Worm (Caenorhabditis elegans) whole organism, young adult: ENCODE measurements around the gene F40A3.1.

Experiments used
- B0019.2 ChIP-seq: fragments of 200-800 bp; sonication (Bioruptor generic); conservative IDR thresholded peaks from 2 replicates; pipeline ENCODE4 v1.3.6; 2022; ENCODE audit warnings: missing genetic modification reagents, missing genetic modification characterization, missing compliant biosample characterization
- C06A6.2 ChIP-seq: fragments of 200-800 bp; sonication (Bioruptor generic); conservative IDR thresholded peaks from 2 replicates; pipeline ENCODE4 v1.3.6; 2022; ENCODE audit warnings: missing genetic modification characterization, missing compliant biosample characterization
- C17E4.6 ChIP-seq: fragments of 200-800 bp; sonication (Bioruptor generic); IDR thresholded peaks from 2 replicates; pipeline ENCODE4 v1.3.6; 2022; ENCODE audit warnings: missing genetic modification reagents, missing genetic modification characterization, missing compliant biosample characterization
- D2030.7 ChIP-seq: fragments of 200-800 bp; sonication (Bioruptor generic); IDR thresholded peaks from 2 replicates; pipeline ENCODE4 v1.3.6; 2022; ENCODE audit warnings: missing genetic modification reagents, missing genetic modification characterization, missing compliant biosample characterization
- F23B12.7 ChIP-seq: sonication (generic microtip); optimal IDR thresholded peaks from 2 replicates; lab custom pipeline; 2017; ENCODE audit warnings: missing genetic modification characterization, mild to moderate bottlenecking, missing compliant biosample characterization, antibody characterized with exemption, moderate library complexity; ENCODE audit not compliant: insufficient read depth
- F33H1.4 ChIP-seq: fragments of 200-800 bp; sonication (Bioruptor generic); IDR thresholded peaks from 2 replicates; pipeline ENCODE4 v1.3.6; 2022; ENCODE audit warnings: missing genetic modification reagents, missing genetic modification characterization, missing compliant biosample characterization
- T07F8.4 ChIP-seq: sonication (generic microtip); optimal IDR thresholded peaks from 2 replicates; lab custom pipeline; 2016; ENCODE audit warnings: mild to moderate bottlenecking, missing genetic modification characterization, moderate library complexity, missing compliant biosample characterization
- Y53F4B.3 ChIP-seq: fragments of 200-800 bp; sonication (Bioruptor generic); IDR thresholded peaks from 2 replicates; pipeline ENCODE4 v1.3.6; 2022; ENCODE audit warnings: missing genetic modification reagents, missing genetic modification characterization, missing compliant biosample characterization
- Y56A3A.18 ChIP-seq: fragments of 200-800 bp; sonication (Bioruptor generic); IDR thresholded peaks from 2 replicates; pipeline ENCODE4 v1.3.6; 2022; ENCODE audit warnings: missing genetic modification reagents, missing genetic modification characterization, missing compliant biosample characterization
- akir-1 ChIP-seq: fragments of 200-800 bp; sonication (Bioruptor generic); optimal IDR thresholded peaks from 2 replicates; lab custom pipeline; 2018; ENCODE audit warnings: mild to moderate bottlenecking, missing genetic modification characterization, moderate library complexity, missing compliant biosample characterization
- ama-1 ChIP-seq, 3 experiments: fragments of 150-350 bp in 1 of 3; sonication (generic microtip) in 2 of 3; optimal IDR thresholded peaks; 2 replicates each; lab custom pipeline; 2014 to 2018; ENCODE audit warnings: missing biosample characterization in 2 of 3, missing genetic modification characterization in 2 of 3, missing genetic modification reagents in 2 of 3
- aptf-3 ChIP-seq: fragments of 200-800 bp; sonication (Bioruptor generic); IDR thresholded peaks from 2 replicates; pipeline ENCODE4 v1.3.6; 2022; ENCODE audit warnings: missing genetic modification characterization, missing compliant biosample characterization
- bed-1 ChIP-seq: fragments of 200-800 bp; sonication (Bioruptor generic); IDR thresholded peaks from 2 replicates; pipeline ENCODE4 v1.3.6; 2022; ENCODE audit warnings: missing genetic modification reagents, missing genetic modification characterization, missing compliant biosample characterization
- ceh-27 ChIP-seq: fragments of 200-800 bp; sonication (Bioruptor generic); optimal IDR thresholded peaks from 2 replicates; lab custom pipeline; 2018; ENCODE audit warnings: mild to moderate bottlenecking, missing genetic modification characterization, moderate library complexity, missing compliant biosample characterization
- ceh-79 ChIP-seq: sonication (generic microtip); optimal IDR thresholded peaks from 2 replicates; lab custom pipeline; 2017; ENCODE audit warnings: mild to moderate bottlenecking, missing genetic modification characterization, missing compliant biosample characterization
- egl-18 ChIP-seq: fragments of 200-800 bp; sonication (Bioruptor generic); IDR thresholded peaks from 2 replicates; pipeline ENCODE4 v1.3.6; 2022; ENCODE audit warnings: missing genetic modification reagents, missing genetic modification characterization, missing compliant biosample characterization
- egl-44 ChIP-seq: fragments of 200-800 bp; sonication (Bioruptor generic); IDR thresholded peaks from 2 replicates; pipeline ENCODE4 v1.3.6; 2022; ENCODE audit warnings: missing genetic modification reagents, missing genetic modification characterization, missing compliant biosample characterization
- ets-4 ChIP-seq: fragments of 200-800 bp; sonication (Bioruptor generic); optimal IDR thresholded peaks from 2 replicates; lab custom pipeline; 2018; ENCODE audit warnings: mild to moderate bottlenecking, missing genetic modification characterization, missing compliant biosample characterization
- him-1 ChIP-seq: sonication (generic microtip); optimal IDR thresholded peaks from 2 replicates; lab custom pipeline; 2016; ENCODE audit warnings: missing genotype, missing genetic modification reagents, missing genetic modification characterization, missing compliant biosample characterization
- hmg-1.2 ChIP-seq: fragments of 200-800 bp; sonication (Bioruptor generic); IDR thresholded peaks from 2 replicates; pipeline ENCODE4 v1.3.6; 2022; ENCODE audit warnings: missing genetic modification reagents, missing genetic modification characterization, missing compliant biosample characterization
- hmg-20 ChIP-seq: fragments of 200-800 bp; sonication (Bioruptor generic); IDR thresholded peaks from 2 replicates; pipeline ENCODE4 v1.3.6; 2022; ENCODE audit warnings: missing genetic modification reagents, missing genetic modification characterization, missing compliant biosample characterization
- hrde-1 ChIP-seq: sonication (generic microtip); optimal IDR thresholded peaks from 2 replicates; lab custom pipeline; 2016; ENCODE audit warnings: missing genetic modification characterization, mild to moderate bottlenecking, missing compliant biosample characterization, moderate library complexity, missing genotype, missing genetic modification reagents, borderline replicate concordance
- lir-1 ChIP-seq: fragments of 200-800 bp; sonication (Bioruptor generic); conservative IDR thresholded peaks from 2 replicates; pipeline ENCODE4 v1.3.6; 2022; ENCODE audit warnings: missing genetic modification reagents, missing genetic modification characterization, missing compliant biosample characterization
- lsy-27 ChIP-seq: sonication (generic microtip); optimal IDR thresholded peaks from 2 replicates; lab custom pipeline; 2017; ENCODE audit warnings: missing genetic modification characterization, mild to moderate bottlenecking, missing compliant biosample characterization, antibody characterized with exemption, missing genotype, borderline replicate concordance; ENCODE audit not compliant: insufficient read depth
- madf-6 ChIP-seq: fragments of 200-800 bp; sonication (Bioruptor generic); IDR thresholded peaks from 2 replicates; pipeline ENCODE4 v1.3.6; 2022; ENCODE audit warnings: missing genetic modification reagents, missing genetic modification characterization, missing compliant biosample characterization
- mel-28 ChIP-seq: sonication (generic microtip); optimal IDR thresholded peaks from 2 replicates; lab custom pipeline; 2016; ENCODE audit warnings: borderline replicate concordance, mild to moderate bottlenecking, missing genetic modification characterization, missing compliant biosample characterization
- mxl-1 ChIP-seq: sonication (generic microtip); optimal IDR thresholded peaks from 2 replicates; lab custom pipeline; 2016; ENCODE audit warnings: missing genetic modification characterization, missing compliant biosample characterization
- pha-4 ChIP-seq: fragments of 150-350 bp; sonication (generic microtip); optimal IDR thresholded peaks from 2 replicates; lab custom pipeline; 2014; ENCODE audit warnings: missing biosample characterization, missing genetic modification reagents, missing genetic modification characterization
- rcor-1 ChIP-seq: fragments of 200-800 bp; sonication (Bioruptor generic); IDR thresholded peaks from 2 replicates; pipeline ENCODE4 v1.3.6; 2022; ENCODE audit warnings: missing genetic modification reagents, missing genetic modification characterization, missing compliant biosample characterization
- sea-2 ChIP-seq: fragments of 200-800 bp; sonication (Bioruptor generic); IDR thresholded peaks from 2 replicates; pipeline ENCODE4 v1.3.6; 2022; ENCODE audit warnings: missing genetic modification characterization, missing compliant biosample characterization
- snpc-3.4 ChIP-seq: sonication (generic microtip); optimal IDR thresholded peaks from 2 replicates; lab custom pipeline; 2017; ENCODE audit warnings: missing genetic modification characterization, mild to moderate bottlenecking, missing compliant biosample characterization, antibody characterized with exemption, moderate library complexity, missing genotype, missing genetic modification reagents
- sptf-2 ChIP-seq: fragments of 200-800 bp; sonication (Bioruptor generic); optimal IDR thresholded peaks from 2 replicates; lab custom pipeline; 2018; ENCODE audit warnings: mild to moderate bottlenecking, missing genetic modification characterization, missing compliant biosample characterization
- zfh-2 ChIP-seq: fragments of 200-800 bp; sonication (Bioruptor generic); conservative IDR thresholded peaks from 2 replicates; pipeline ENCODE4 v1.3.6; 2022; ENCODE audit warnings: missing genetic modification reagents, missing genetic modification characterization, missing compliant biosample characterization
- ztf-25 ChIP-seq: fragments of 200-800 bp; sonication (Bioruptor generic); IDR thresholded peaks from 2 replicates; pipeline ENCODE4 v1.3.6; 2022; ENCODE audit warnings: missing genetic modification reagents, missing genetic modification characterization, missing compliant biosample characterization

F40A3.1 gene

ce11 chrV:7891230-7891629 is at the start of gene F40A3.1:
Gene F40A3.1, plus strand, starts transcription at chrV:7891530.
- TF ChIP-seq snpc-3.4: no peak

- TF ChIP-seq C06A6.2 (GFP tag; lab: Robert Waterston, UW) (no peak), mxl-1 (tag; lab: Kevin White, UChicago) (no peak), him-1 (no peak), bed-1 (no peak), F23B12.7 (no peak), egl-18 (GFP tag; lab: Robert Waterston, UW) (no peak), C17E4.6 (GFP tag; lab: Robert Waterston, UW) (no peak), zfh-2 (GFP tag; lab: Robert Waterston, UW) (no peak), sea-2 (GFP tag; lab: Robert Waterston, UW) (no peak), hrde-1 (tag; lab: Kevin White, UChicago) (no peak), aptf-3 (GFP tag; lab: Robert Waterston, UW) (no peak), egl-44 (no peak), Y53F4B.3 (GFP tag; lab: Robert Waterston, UW) (no peak)
Measured at ce11 chrV:7842228-7842627, 49.1 kb upstream of the F40A3.1 start, which contains the start of gene grd-8. Gene grd-8, plus strand, starts transcription at chrV:7842528.

- TF ChIP-seq ama-1 (optimal IDR thresholded peaks at IDR 0.05; lab: Kevin White, UChicago): peak; percentile 84
- no peak for TF ChIP-seq ama-1 (GFP tag; optimal IDR thresholded peaks at IDR 0.05; lab: Kevin White, UChicago)
- TF ChIP-seq hmg-1.2 (GFP tag; lab: Robert Waterston, UW): 0 out of 2 replicates have a peak, but pooled peaks have one; percentile 6
- TF ChIP-seq ceh-27 (GFP tag; lab: Kevin White, UChicago): peak; percentile 26
- TF ChIP-seq T07F8.4 (tag; lab: Kevin White, UChicago): no peak
Measured at ce11 chrV:7847170-7847569, 44.2 kb upstream of the F40A3.1 start, which contains the start of gene memo-1. Gene memo-1, minus strand, starts transcription at chrV:7847171.

- no peak for TF ChIP-seq ztf-25 (GFP tag; lab: Robert Waterston, UW)
- TF ChIP-seq sptf-2: no peak
- TF ChIP-seq D2030.7 (GFP tag; lab: Robert Waterston, UW): no peak
- no peak for TF ChIP-seq pha-4 (tag; lab: Kevin White, UChicago)
- no peak for TF ChIP-seq F33H1.4
- TF ChIP-seq B0019.2 (GFP tag; lab: Robert Waterston, UW): no peak
- TF ChIP-seq hmg-20: no peak
- TF ChIP-seq lsy-27 (tag; lab: Kevin White, UChicago): no peak
- no peak for TF ChIP-seq F23B12.7
- TF ChIP-seq ceh-79: no peak
- no peak for TF ChIP-seq rcor-1 (GFP tag; lab: Robert Waterston, UW)
- TF ChIP-seq Y56A3A.18 (GFP tag; lab: Robert Waterston, UW): no peak
- TF ChIP-seq zfh-2 (GFP tag; lab: Robert Waterston, UW): no peak
- TF ChIP-seq C06A6.2 (GFP tag; lab: Robert Waterston, UW): no peak
- no peak for TF ChIP-seq ets-4 (GFP tag; lab: Kevin White, UChicago)
- TF ChIP-seq madf-6 (GFP tag; lab: Robert Waterston, UW): no peak
- TF ChIP-seq akir-1: no peak
- TF ChIP-seq lir-1 (GFP tag; lab: Robert Waterston, UW): no peak
- no peak for TF ChIP-seq hrde-1 (tag; lab: Kevin White, UChicago)
- TF ChIP-seq mel-28 (tag; lab: Kevin White, UChicago): no peak
Measured at ce11 chrV:7847687-7848086, 43.6 kb upstream of the F40A3.1 start.
